Fruit fly (Drosophila melanogaster): ENCODE measurements around the gene CG18810.

dm6 chr2L:20640617-20641016 lies 8.1 kb upstream of the CG18810 start, which contains the start of gene Sfp38D:
- no peak for TF ChIP-seq ttk (optimal IDR thresholded peaks at IDR 0.05)
- no peak for TF ChIP-seq psq (optimal IDR thresholded peaks at IDR 0.05)

All from Kc167 (cell line).